Worm (Caenorhabditis elegans): ENCODE measurements around the gene lin-36.

Gene lin-36

ce11 chrIII:7996353-7996752 lies 24.3 kb downstream of the lin-36 start, which contains the start of gene npr-17:
Gene npr-17 (minus strand): TSS chrIII:7996453.
- TF ChIP-seq scrt-1 (GFP tag; IDR thresholded peaks at IDR 0.05) (no peak), pes-1 (GFP tag; IDR thresholded peaks at IDR 0.05) (no peak), B0310.2 (tag; optimal IDR thresholded peaks at IDR 0.05) (no peak), hmbx-1 (tag; optimal IDR thresholded peaks at IDR 0.05) (no peak), ama-1 (optimal IDR thresholded peaks at IDR 0.05) (no peak), sea-1 (GFP tag; conservative IDR thresholded peaks at IDR 0.05) (no peak), tra-4 (tag; optimal IDR thresholded peaks at IDR 0.05) (no peak), ets-7 (tag; optimal IDR thresholded peaks at IDR 0.05) (no peak), ceh-13 (GFP tag; optimal IDR thresholded peaks at IDR 0.05) (no peak), tbx-11 (GFP tag; IDR thresholded peaks at IDR 0.05) (no peak), flt-1 (GFP tag; IDR thresholded peaks at IDR 0.05) (no peak), hmg-4 (GFP tag; optimal IDR thresholded peaks at IDR 0.05) (no peak), F13C5.2 (tag; optimal IDR thresholded peaks at IDR 0.05) (no peak), tbx-37 (GFP tag; conservative IDR thresholded peaks at IDR 0.05) (no peak), ceh-36 (tag; optimal IDR thresholded peaks at IDR 0.05) (no peak), hnd-1 (tag; optimal IDR thresholded peaks at IDR 0.05) (no peak), aly-1 (tag; optimal IDR thresholded peaks at IDR 0.05) (no peak)

DNA sequence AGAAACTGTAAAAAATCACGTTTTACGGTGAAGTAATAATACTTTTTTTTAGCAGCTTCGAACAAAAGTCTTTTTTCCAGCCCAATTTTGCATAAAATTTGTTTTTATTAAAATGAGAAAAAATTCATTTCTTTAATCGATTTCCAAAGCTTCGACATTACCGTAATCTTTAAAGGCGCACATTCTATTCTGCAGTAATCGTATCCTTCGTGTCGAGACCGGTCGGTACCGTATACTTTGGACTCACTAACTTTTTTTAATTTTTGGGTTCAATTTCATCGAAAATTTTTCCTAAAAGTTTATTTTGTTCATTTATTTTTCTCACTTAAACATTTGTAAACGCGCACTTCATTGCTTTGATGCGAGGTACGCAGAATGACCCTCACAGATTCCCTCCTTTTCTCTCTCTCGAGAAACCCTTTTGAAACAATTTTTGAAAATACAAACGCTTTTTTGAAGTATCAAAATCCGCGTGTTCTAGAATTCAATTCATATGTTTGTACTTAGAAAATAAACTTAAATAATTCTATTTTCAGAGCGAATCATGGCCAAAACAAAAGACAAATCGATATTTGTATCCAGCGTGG lies 34.0 kb downstream of the lin-36 start, which contains the start of gene hrpk-2:
TSS of gene hrpk-2 (plus strand) at position 537 of the 587 bp plus-strand sequence.
- no peak for TF ChIP-seq hmbx-1 (tag; optimal IDR thresholded peaks at IDR 0.05)
- TF ChIP-seq ets-7 (tag; optimal IDR thresholded peaks at IDR 0.05), result no peak
- TF ChIP-seq ceh-13 (GFP tag; optimal IDR thresholded peaks at IDR 0.05), result no peak
- TF ChIP-seq tbx-37 (GFP tag; conservative IDR thresholded peaks at IDR 0.05), result no peak
- no peak for TF ChIP-seq tbx-11 (GFP tag; IDR thresholded peaks at IDR 0.05)

- TF ChIP-seq hmg-4 (GFP tag; optimal IDR thresholded peaks at IDR 0.05) (no peak), tbx-11 (GFP tag; IDR thresholded peaks at IDR 0.05) (no peak), tra-4 (tag; optimal IDR thresholded peaks at IDR 0.05) (no peak), scrt-1 (GFP tag; IDR thresholded peaks at IDR 0.05) (no peak), F13C5.2 (tag; optimal IDR thresholded peaks at IDR 0.05) (no peak), pes-1 (GFP tag; IDR thresholded peaks at IDR 0.05) (no peak), tbx-37 (GFP tag; conservative IDR thresholded peaks at IDR 0.05) (no peak)
These were observed 38.7 kb downstream of the lin-36 start for ce11 chrIII:7981938-7982337.

DNA sequence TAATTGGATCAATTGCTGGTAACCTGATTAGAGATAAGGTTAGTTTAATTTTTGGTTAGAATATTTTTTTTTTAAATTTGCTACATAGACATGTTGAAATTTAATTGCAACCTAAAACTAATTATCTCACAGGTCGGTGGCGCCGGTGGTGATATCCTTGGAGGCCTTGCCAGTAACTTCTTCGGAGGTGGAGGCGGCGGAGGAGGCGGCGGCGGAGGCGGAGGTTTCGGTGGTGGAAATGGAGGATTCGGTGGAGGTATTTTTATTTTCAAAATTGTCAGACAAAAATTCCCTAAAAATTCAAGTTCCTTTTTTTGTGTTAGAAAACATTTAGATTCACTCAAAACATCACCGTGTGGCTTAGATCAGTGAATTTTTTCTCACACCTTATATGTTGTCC lies 39.4 kb downstream of the lin-36 start:
- TF ChIP-seq scrt-1 (GFP tag; IDR thresholded peaks at IDR 0.05), result no peak
- TF ChIP-seq sea-1 (GFP tag; conservative IDR thresholded peaks at IDR 0.05), result no peak

- no peak for TF ChIP-seq aly-1 (tag; optimal IDR thresholded peaks at IDR 0.05)
These were observed 41.0 kb downstream of the lin-36 start, which contains the start of gene clp-1 for ce11 chrIII:7979659-7980058. Gene clp-1 (plus strand): TSS chrIII:7979959.

- no peak for TF ChIP-seq flt-1 (GFP tag; IDR thresholded peaks at IDR 0.05)
- TF ChIP-seq F13C5.2 (tag; optimal IDR thresholded peaks at IDR 0.05), result no peak
- no peak for TF ChIP-seq aly-1 (tag; optimal IDR thresholded peaks at IDR 0.05)
- TF ChIP-seq scrt-1 (GFP tag; IDR thresholded peaks at IDR 0.05), result no peak
- TF ChIP-seq hmg-4 (GFP tag; optimal IDR thresholded peaks at IDR 0.05), result no peak
- TF ChIP-seq tbx-11 (GFP tag; IDR thresholded peaks at IDR 0.05), result no peak
- TF ChIP-seq ceh-36 (tag; optimal IDR thresholded peaks at IDR 0.05), result no peak
- TF ChIP-seq ama-1 (optimal IDR thresholded peaks at IDR 0.05), result no peak
- no peak for TF ChIP-seq sea-1 (GFP tag; conservative IDR thresholded peaks at IDR 0.05)
- no peak for TF ChIP-seq pes-1 (GFP tag; IDR thresholded peaks at IDR 0.05)
- no peak for TF ChIP-seq ceh-13 (GFP tag; optimal IDR thresholded peaks at IDR 0.05)
- no peak for TF ChIP-seq B0310.2 (tag; optimal IDR thresholded peaks at IDR 0.05)
- no peak for TF ChIP-seq hnd-1 (tag; optimal IDR thresholded peaks at IDR 0.05)
- TF ChIP-seq hmbx-1 (tag; optimal IDR thresholded peaks at IDR 0.05), result no peak
- TF ChIP-seq ets-7 (tag; optimal IDR thresholded peaks at IDR 0.05), result no peak
- no peak for TF ChIP-seq tbx-37 (GFP tag; conservative IDR thresholded peaks at IDR 0.05)
- no peak for TF ChIP-seq tra-4 (tag; optimal IDR thresholded peaks at IDR 0.05)
These were observed 42.0 kb downstream of the lin-36 start for ce11 chrIII:7978723-7979122.

- no peak for TF ChIP-seq ceh-13 (GFP tag; optimal IDR thresholded peaks at IDR 0.05)
- TF ChIP-seq scrt-1 (GFP tag; IDR thresholded peaks at IDR 0.05), result no peak
- TF ChIP-seq ama-1 (optimal IDR thresholded peaks at IDR 0.05), result no peak
- TF ChIP-seq hmg-4 (GFP tag; optimal IDR thresholded peaks at IDR 0.05), result no peak
- no peak for TF ChIP-seq ets-7 (tag; optimal IDR thresholded peaks at IDR 0.05)
- TF ChIP-seq hnd-1 (tag; optimal IDR thresholded peaks at IDR 0.05), result no peak
- no peak for TF ChIP-seq F13C5.2 (tag; optimal IDR thresholded peaks at IDR 0.05)
- no peak for TF ChIP-seq aly-1 (tag; optimal IDR thresholded peaks at IDR 0.05)
- no peak for TF ChIP-seq pes-1 (GFP tag; IDR thresholded peaks at IDR 0.05)
These were observed 42.4 kb downstream of the lin-36 start for ce11 chrIII:7978289-7978688.

DNA sequence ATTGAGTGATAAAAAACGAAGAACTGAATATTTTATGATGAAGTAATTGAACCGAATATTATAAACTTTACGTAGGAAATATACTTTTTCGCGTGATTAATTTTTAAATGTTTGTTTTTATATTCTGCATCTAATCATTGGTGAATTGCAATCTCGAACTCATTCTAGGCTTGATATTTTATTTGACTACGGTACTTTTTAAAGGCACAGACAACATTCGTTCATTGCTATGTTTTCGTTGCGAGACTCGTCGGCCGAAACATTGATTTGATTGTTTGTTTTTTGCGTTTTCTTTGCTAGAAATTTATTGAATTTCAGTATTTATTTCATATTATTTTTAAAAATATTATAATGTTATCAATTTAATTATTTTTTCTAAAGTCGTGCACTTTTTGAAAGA lies 42.9 kb downstream of the lin-36 start, which contains the start of gene C06G4.4:
TSS of gene C06G4.4 (minus strand) at position 36 of the 400 bp plus-strand sequence.
- no peak for TF ChIP-seq sea-1 (GFP tag; conservative IDR thresholded peaks at IDR 0.05)
- no peak for TF ChIP-seq ets-7 (tag; optimal IDR thresholded peaks at IDR 0.05)
- TF ChIP-seq ceh-13 (GFP tag; optimal IDR thresholded peaks at IDR 0.05), result no peak
- no peak for TF ChIP-seq F13C5.2 (tag; optimal IDR thresholded peaks at IDR 0.05)
- no peak for TF ChIP-seq ama-1 (optimal IDR thresholded peaks at IDR 0.05)
- no peak for TF ChIP-seq B0310.2 (tag; optimal IDR thresholded peaks at IDR 0.05)
- TF ChIP-seq hmbx-1 (tag; optimal IDR thresholded peaks at IDR 0.05), result no peak
- no peak for TF ChIP-seq tbx-37 (GFP tag; conservative IDR thresholded peaks at IDR 0.05)
- no peak for TF ChIP-seq scrt-1 (GFP tag; IDR thresholded peaks at IDR 0.05)
- TF ChIP-seq aly-1 (tag; optimal IDR thresholded peaks at IDR 0.05), result no peak
- TF ChIP-seq pes-1 (GFP tag; IDR thresholded peaks at IDR 0.05), result no peak
- no peak for TF ChIP-seq hnd-1 (tag; optimal IDR thresholded peaks at IDR 0.05)
- TF ChIP-seq ceh-36 (tag; optimal IDR thresholded peaks at IDR 0.05), result no peak
- TF ChIP-seq flt-1 (GFP tag; IDR thresholded peaks at IDR 0.05), result no peak
- no peak for TF ChIP-seq tbx-11 (GFP tag; IDR thresholded peaks at IDR 0.05)
